Worm (Caenorhabditis elegans): Measurements from ENCODE around the gene gldc-1.

Gene gldc-1

DNA sequence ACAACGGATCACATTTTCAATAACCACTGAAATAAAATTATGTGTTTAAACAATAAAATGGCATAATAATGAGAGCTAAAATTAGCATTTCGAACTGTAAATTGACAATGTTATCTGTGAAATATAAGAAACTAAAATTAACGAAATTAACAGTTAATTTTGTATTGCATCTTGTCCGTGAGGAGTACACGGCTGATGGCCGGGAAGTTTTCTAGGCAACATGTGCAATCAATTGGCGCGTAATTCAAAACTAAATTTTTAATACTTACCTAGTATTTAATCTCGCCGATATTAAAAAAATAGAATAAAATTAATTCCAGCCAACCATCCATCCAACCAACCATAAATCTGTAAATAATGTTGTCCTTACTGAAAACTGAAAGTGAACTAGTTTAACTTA, 11.3 kb downstream of the gldc-1 start (continued):
- TF ChIP-seq unc-130 (GFP tag; optimal IDR thresholded peaks at IDR 0.05) (peak; percentile 69), madf-6 (GFP tag; IDR thresholded peaks at IDR 0.05) (peak; percentile 75), dpl-1 (GFP tag; optimal IDR thresholded peaks at IDR 0.05) (peak; percentile 64), nfyb-1 (GFP tag; IDR thresholded peaks at IDR 0.05) (peak; percentile 47; the same call in 1 of the 2 replicates), zim-3 (tag; optimal IDR thresholded peaks at IDR 0.05) (no peak), nfya-2 (GFP tag; IDR thresholded peaks at IDR 0.05) (no peak), lsl-1 (GFP tag; optimal IDR thresholded peaks at IDR 0.05) (peak; percentile 24), F49E8.2 (tag; optimal IDR thresholded peaks at IDR 0.05; ENCODE audit: insufficient read depth) (no peak), fkh-3 (tag; optimal IDR thresholded peaks at IDR 0.05) (no peak), hsf-1 (GFP tag; IDR thresholded peaks at IDR 0.05) (no peak), F33H1.4 (GFP tag; IDR thresholded peaks at IDR 0.05) (peak; percentile 42), die-1 (tag; optimal IDR thresholded peaks at IDR 0.05) (no peak), nhr-90 (tag; optimal IDR thresholded peaks at IDR 0.05) (no peak), K12H6.12 (tag; optimal IDR thresholded peaks at IDR 0.05) (peak; percentile 41), dox-1 (GFP tag; IDR thresholded peaks at IDR 0.05) (peak; percentile 51; the same call in 1 of the 2 replicates), F57C9.4 (tag; optimal IDR thresholded peaks at IDR 0.05) (no peak), ztf-6 (GFP tag; IDR thresholded peaks at IDR 0.05) (no peak), Y79H2A.3 (GFP tag; conservative IDR thresholded peaks at IDR 0.05) (no peak), pbrm-1 (GFP tag; IDR thresholded peaks at IDR 0.05) (0 out of 2 replicates have a peak, but pooled peaks have one; percentile 41), athp-1 (tag; optimal IDR thresholded peaks at IDR 0.05) (peak; percentile 4), F52B5.7 (tag; optimal IDR thresholded peaks at IDR 0.05) (no peak), ceh-100 (GFP tag; IDR thresholded peaks at IDR 0.05) (peak; percentile 62), T26A5.8 (tag; optimal IDR thresholded peaks at IDR 0.05) (no peak), C06A6.2 (GFP tag; conservative IDR thresholded peaks at IDR 0.05) (no peak), ceh-27 (GFP tag; optimal IDR thresholded peaks at IDR 0.05) (peak; percentile 73), aptf-3 (GFP tag; IDR thresholded peaks at IDR 0.05) (no peak), sea-2 (GFP tag; IDR thresholded peaks at IDR 0.05) (no peak), mcd-1 (GFP tag; IDR thresholded peaks at IDR 0.05) (peak; percentile 73), ceh-91 (GFP tag; IDR thresholded peaks at IDR 0.05) (no peak), lin-40 (tag; optimal IDR thresholded peaks at IDR 0.05) (no peak), xnd-1 (tag; optimal IDR thresholded peaks at IDR 0.05) (no peak), akir-1 (GFP tag; optimal IDR thresholded peaks at IDR 0.05) (no peak), B0035.1 (tag; optimal IDR thresholded peaks at IDR 0.05) (no peak), lin-26 (GFP tag; IDR thresholded peaks at IDR 0.05) (no peak), B0261.1 (tag; optimal IDR thresholded peaks at IDR 0.05) (no peak), snpc-3.4 (tag; optimal IDR thresholded peaks at IDR 0.05) (peak; percentile 23), nfya-1 (tag; optimal IDR thresholded peaks at IDR 0.05; ENCODE audit: borderline replicate concordance, insufficient read depth) (no peak), madf-3 (GFP tag; IDR thresholded peaks at IDR 0.05) (no peak), snpc-1.3 (tag; optimal IDR thresholded peaks at IDR 0.05; ENCODE audit: insufficient read depth) (peak; percentile 9), attf-3 (GFP tag; conservative IDR thresholded peaks at IDR 0.05) (0 out of 2 replicates have a peak, but pooled peaks have one; percentile 25), lag-1 (GFP tag; IDR thresholded peaks at IDR 0.05) (no peak), ZK185.1 (tag; optimal IDR thresholded peaks at IDR 0.05; ENCODE audit: poor library complexity, severe bottlenecking) (peak; percentile 91), mel-28 (tag; optimal IDR thresholded peaks at IDR 0.05; ENCODE audit: borderline replicate concordance) (no peak), madf-10 (tag; optimal IDR thresholded peaks at IDR 0.05) (peak; percentile 68), egl-18 (GFP tag; IDR thresholded peaks at IDR 0.05) (no peak), K11D2.4 (GFP tag; IDR thresholded peaks at IDR 0.05) (0 out of 2 replicates have a peak, but pooled peaks have one; percentile 18), gei-17 (GFP tag; optimal IDR thresholded peaks at IDR 0.05) (no peak), ets-4 (GFP tag; optimal IDR thresholded peaks at IDR 0.05) (no peak), Y67H2A.10 (GFP tag; conservative IDR thresholded peaks at IDR 0.05) (no peak)
